Worm (Caenorhabditis elegans): ENCODE measurements around the gene T27F7.12.
A peak's percentile ranks its signal among the peaks of the same experiment; 100 is the strongest.

Gene T27F7.12

ce11 chrII:4975311-4975710 lies 14.6 kb upstream of the T27F7.12 start:
- TF ChIP-seq nhr-67 (tag; optimal IDR thresholded peaks at IDR 0.05) (no peak), ZK546.5 (tag; optimal IDR thresholded peaks at IDR 0.05) (no peak), unc-39 (tag; optimal IDR thresholded peaks at IDR 0.05) (no peak), nhr-11 (tag; optimal IDR thresholded peaks at IDR 0.05) (no peak), daf-12 (tag; optimal IDR thresholded peaks at IDR 0.05) (no peak), snpc-4 (tag; optimal IDR thresholded peaks at IDR 0.05) (no peak), ceh-16 (tag; optimal IDR thresholded peaks at IDR 0.05) (no peak), ceh-9 (tag; optimal IDR thresholded peaks at IDR 0.05) (no peak), lin-39 (tag; optimal IDR thresholded peaks at IDR 0.05) (no peak), nfya-1 (tag; optimal IDR thresholded peaks at IDR 0.05; ENCODE audit: insufficient read depth) (no peak), zag-1 (tag; optimal IDR thresholded peaks at IDR 0.05) (no peak), lsy-12 (tag; optimal IDR thresholded peaks at IDR 0.05) (no peak), tbx-2 (tag; optimal IDR thresholded peaks at IDR 0.05) (no peak), unc-62 (GFP tag; optimal IDR thresholded peaks at IDR 0.05) (no peak), ceh-82 (tag; optimal IDR thresholded peaks at IDR 0.05) (no peak), nhr-77 (tag; optimal IDR thresholded peaks at IDR 0.05) (no peak), nhr-43 (tag; optimal IDR thresholded peaks at IDR 0.05; ENCODE audit: poor library complexity, severe bottlenecking) (no peak), nhr-25 (tag; optimal IDR thresholded peaks at IDR 0.05) (no peak), fkh-10 (GFP tag; optimal IDR thresholded peaks at IDR 0.05) (no peak)

DNA sequence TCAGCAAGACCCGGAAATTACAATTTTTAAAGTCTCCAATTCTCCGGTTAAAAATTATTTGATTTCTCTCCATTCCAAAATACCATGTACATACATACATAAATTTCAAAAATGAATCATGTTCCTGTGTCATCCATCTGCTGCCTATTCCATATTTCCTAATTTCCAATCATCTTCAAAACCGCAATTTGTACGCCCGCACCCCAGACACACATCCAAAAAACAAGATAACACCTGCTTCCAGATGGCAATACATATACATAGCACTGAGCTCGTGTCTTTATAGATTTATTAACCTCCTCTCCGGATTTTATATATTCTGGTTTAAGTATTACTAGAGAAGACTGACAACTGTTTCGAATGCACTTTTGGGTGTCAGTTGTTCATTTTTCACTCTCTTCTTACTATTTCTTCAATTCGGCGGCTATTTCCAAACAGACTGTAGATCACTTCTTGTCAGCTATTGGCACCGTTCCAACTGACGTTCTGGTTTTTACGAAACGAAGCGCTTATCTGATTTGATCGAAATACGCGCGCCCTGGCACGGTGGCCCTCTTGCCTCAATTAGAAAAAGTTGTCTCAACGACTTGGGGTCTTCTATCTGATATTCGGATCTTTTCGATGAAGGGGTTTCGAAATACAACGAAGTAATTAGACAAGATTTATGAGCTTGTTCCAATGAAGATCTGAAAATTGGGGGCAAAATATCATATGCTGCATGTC lies 8.1 kb upstream of the T27F7.12 start:
- TF ChIP-seq fos-1 (tag; optimal IDR thresholded peaks at IDR 0.05) (no peak), nhr-25 (tag; optimal IDR thresholded peaks at IDR 0.05) (peak; percentile 22), elt-1 (tag; optimal IDR thresholded peaks at IDR 0.05) (peak; percentile 83), ama-1 (optimal IDR thresholded peaks at IDR 0.05) (no peak)

DNA sequence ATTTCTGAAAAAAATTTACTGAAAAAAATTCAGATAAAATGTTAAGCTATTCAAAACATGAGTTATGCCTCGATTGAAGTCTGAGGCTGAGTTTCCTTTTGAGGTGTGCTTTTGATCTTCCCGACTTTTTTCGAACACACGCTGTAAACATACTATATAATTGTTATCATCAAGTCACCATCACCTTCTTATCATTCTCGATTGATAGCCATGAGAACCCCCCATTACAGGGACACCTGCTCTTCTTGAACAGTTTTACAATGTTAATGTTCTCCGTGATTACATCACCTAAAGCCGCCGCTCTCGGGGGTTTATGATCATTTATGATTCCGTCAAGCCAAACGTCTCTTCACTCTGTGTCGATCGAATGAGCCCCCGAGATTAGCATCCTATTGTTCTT lies 5.8 kb upstream of the T27F7.12 start:
- TF ChIP-seq ceh-16 (tag; optimal IDR thresholded peaks at IDR 0.05): no peak
- TF ChIP-seq lin-15B (tag; optimal IDR thresholded peaks at IDR 0.05): no peak
- no peak for TF ChIP-seq daf-12 (tag; optimal IDR thresholded peaks at IDR 0.05)
- TF ChIP-seq fos-1 (tag; optimal IDR thresholded peaks at IDR 0.05): no peak
- TF ChIP-seq elt-2 (tag; optimal IDR thresholded peaks at IDR 0.05): no peak
- TF ChIP-seq snpc-4 (tag; optimal IDR thresholded peaks at IDR 0.05): no peak
- TF ChIP-seq unc-39 (tag; optimal IDR thresholded peaks at IDR 0.05): no peak
- TF ChIP-seq elt-1 (tag; optimal IDR thresholded peaks at IDR 0.05): no peak
- TF ChIP-seq nhr-77 (tag; optimal IDR thresholded peaks at IDR 0.05): no peak

ce11 chrII:4985961-4986503 lies 3.9 kb upstream of the T27F7.12 start:
- TF ChIP-seq mml-1 (tag; optimal IDR thresholded peaks at IDR 0.05) (no peak), ztf-4 (tag; optimal IDR thresholded peaks at IDR 0.05) (no peak), nhr-23 (tag; optimal IDR thresholded peaks at IDR 0.05) (peak; percentile 74), elt-1 (tag; optimal IDR thresholded peaks at IDR 0.05) (peak; percentile 65)

DNA sequence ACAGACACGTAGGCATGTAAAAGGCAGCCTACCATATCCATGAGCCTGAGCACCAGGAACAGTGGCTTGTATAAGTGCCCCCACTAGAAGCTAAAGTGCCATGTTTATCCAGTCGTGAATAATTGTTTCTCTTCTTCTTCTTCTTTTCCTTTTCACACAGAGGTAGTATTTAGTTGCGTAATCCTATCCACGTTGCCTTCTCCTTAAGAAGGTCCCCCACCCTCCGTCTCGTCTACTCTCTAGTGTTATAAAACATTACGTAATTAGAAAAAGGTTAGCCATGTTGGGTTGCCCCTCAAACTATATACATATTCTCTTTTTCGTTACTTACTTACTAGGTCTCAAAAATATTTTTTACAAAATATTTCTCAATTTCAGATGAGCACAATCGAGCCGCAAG lies 3.2 kb upstream of the T27F7.12 start:
- TF ChIP-seq ceh-82 (tag; optimal IDR thresholded peaks at IDR 0.05) (no peak), ceh-28 (tag; optimal IDR thresholded peaks at IDR 0.05) (no peak), ceh-16 (tag; optimal IDR thresholded peaks at IDR 0.05) (no peak), nfya-1 (tag; optimal IDR thresholded peaks at IDR 0.05; ENCODE audit: insufficient read depth) (no peak), ztf-11 (tag; optimal IDR thresholded peaks at IDR 0.05) (no peak), unc-62 (GFP tag; optimal IDR thresholded peaks at IDR 0.05) (no peak), nhr-43 (tag; optimal IDR thresholded peaks at IDR 0.05; ENCODE audit: poor library complexity, severe bottlenecking) (no peak), hmg-11 (tag; optimal IDR thresholded peaks at IDR 0.05) (no peak), skn-1 (tag; optimal IDR thresholded peaks at IDR 0.05) (no peak), egl-27 (tag; optimal IDR thresholded peaks at IDR 0.05) (no peak), nhr-28 (tag; optimal IDR thresholded peaks at IDR 0.05) (no peak), lin-15B (tag; optimal IDR thresholded peaks at IDR 0.05) (no peak), elt-3 (tag; optimal IDR thresholded peaks at IDR 0.05) (no peak), nhr-23 (tag; optimal IDR thresholded peaks at IDR 0.05) (no peak), aly-2 (tag; optimal IDR thresholded peaks at IDR 0.05) (no peak), fos-1 (tag; optimal IDR thresholded peaks at IDR 0.05) (no peak), pha-4 (tag; optimal IDR thresholded peaks at IDR 0.05) (no peak), nhr-76 (tag; optimal IDR thresholded peaks at IDR 0.05) (no peak), lsy-12 (tag; optimal IDR thresholded peaks at IDR 0.05) (no peak), sea-2 (GFP tag; optimal IDR thresholded peaks at IDR 0.05) (no peak)
